Worm (Caenorhabditis elegans): ENCODE results near the gene best-14.

The best-14 gene

ce11 chrV:10568496-10568895 is 10.7 kb downstream of the best-14 start:
- TF ChIP-seq mab-5 (tag; optimal IDR thresholded peaks at IDR 0.05) (no peak), M03D4.4 (tag; optimal IDR thresholded peaks at IDR 0.05) (no peak), unc-62 (GFP tag; optimal IDR thresholded peaks at IDR 0.05) (no peak), elt-3 (tag; optimal IDR thresholded peaks at IDR 0.05) (no peak), tbx-8 (GFP tag; optimal IDR thresholded peaks at IDR 0.05) (no peak), bed-3 (GFP tag; optimal IDR thresholded peaks at IDR 0.05) (no peak), lin-13 (tag; optimal IDR thresholded peaks at IDR 0.05) (no peak), pha-4 (tag; optimal IDR thresholded peaks at IDR 0.05) (no peak), mls-2 (tag; optimal IDR thresholded peaks at IDR 0.05) (no peak), ztf-11 (tag; optimal IDR thresholded peaks at IDR 0.05) (no peak), ceh-39 (tag; optimal IDR thresholded peaks at IDR 0.05) (no peak), nhr-76 (tag; optimal IDR thresholded peaks at IDR 0.05) (no peak), lin-32 (GFP tag; optimal IDR thresholded peaks at IDR 0.05) (no peak)

ce11 chrV:10571523-10571922 is 13.7 kb downstream of the best-14 start:
- TF ChIP-seq elt-3 (tag; optimal IDR thresholded peaks at IDR 0.05) (no peak), hlh-1 (tag; optimal IDR thresholded peaks at IDR 0.05) (no peak), pha-4 (tag; optimal IDR thresholded peaks at IDR 0.05) (no peak), nhr-2 (tag; optimal IDR thresholded peaks at IDR 0.05) (no peak), lsy-2 (tag; optimal IDR thresholded peaks at IDR 0.05) (no peak), lin-32 (GFP tag; optimal IDR thresholded peaks at IDR 0.05) (no peak), unc-39 (tag; optimal IDR thresholded peaks at IDR 0.05) (no peak), zip-8 (tag; optimal IDR thresholded peaks at IDR 0.05) (no peak), mab-5 (tag; optimal IDR thresholded peaks at IDR 0.05) (no peak), flh-1 (GFP tag; optimal IDR thresholded peaks at IDR 0.05) (no peak)

- TF ChIP-seq drap-1 (GFP tag; optimal IDR thresholded peaks at IDR 0.05) (no peak), snpc-4 (tag; optimal IDR thresholded peaks at IDR 0.05) (no peak)
Measured at ce11 chrV:10572614-10573013, 14.8 kb downstream of the best-14 start, which contains the start of gene del-6. Gene del-6 (plus strand): TSS chrV:10572914.

ce11 chrV:10574197-10574596 is 16.4 kb downstream of the best-14 start:
- no peak for TF ChIP-seq ceh-39 (tag; optimal IDR thresholded peaks at IDR 0.05)
- TF ChIP-seq snpc-4 (tag; optimal IDR thresholded peaks at IDR 0.05): no peak
- TF ChIP-seq mep-1 (tag; optimal IDR thresholded peaks at IDR 0.05): no peak
- TF ChIP-seq cnd-1 (tag; optimal IDR thresholded peaks at IDR 0.05): no peak
- no peak for TF ChIP-seq mab-5 (tag; optimal IDR thresholded peaks at IDR 0.05)
- no peak for TF ChIP-seq ham-2 (GFP tag; optimal IDR thresholded peaks at IDR 0.05)
- no peak for TF ChIP-seq ceh-43 (GFP tag; optimal IDR thresholded peaks at IDR 0.05)
- no peak for TF ChIP-seq lin-32 (GFP tag; optimal IDR thresholded peaks at IDR 0.05)
- no peak for TF ChIP-seq lsy-2 (tag; optimal IDR thresholded peaks at IDR 0.05)

ce11 chrV:10576319-10576718 is 18.5 kb downstream of the best-14 start, which contains the start of gene vps-54:
Gene vps-54 (minus strand): TSS chrV:10576419.
- no peak for TF ChIP-seq lin-32 (GFP tag; optimal IDR thresholded peaks at IDR 0.05)
- TF ChIP-seq ceh-43 (GFP tag; optimal IDR thresholded peaks at IDR 0.05): no peak
- no peak for TF ChIP-seq nhr-76 (tag; optimal IDR thresholded peaks at IDR 0.05)
- TF ChIP-seq sem-2 (GFP tag; optimal IDR thresholded peaks at IDR 0.05): no peak
- TF ChIP-seq ces-1 (GFP tag; optimal IDR thresholded peaks at IDR 0.05): no peak
- no peak for TF ChIP-seq mab-5 (tag; optimal IDR thresholded peaks at IDR 0.05)
- TF ChIP-seq ceh-39 (tag; optimal IDR thresholded peaks at IDR 0.05): no peak
- TF ChIP-seq elt-3 (tag; optimal IDR thresholded peaks at IDR 0.05): no peak
- no peak for TF ChIP-seq snpc-4 (tag; optimal IDR thresholded peaks at IDR 0.05)
- no peak for TF ChIP-seq flh-1 (GFP tag; optimal IDR thresholded peaks at IDR 0.05)
- TF ChIP-seq elt-1 (tag; optimal IDR thresholded peaks at IDR 0.05; ENCODE audit: borderline replicate concordance, insufficient read depth): no peak
- no peak for TF ChIP-seq nhr-237 (tag; optimal IDR thresholded peaks at IDR 0.05)
- no peak for TF ChIP-seq nhr-28 (tag; optimal IDR thresholded peaks at IDR 0.05)
- no peak for TF ChIP-seq unc-39 (tag; optimal IDR thresholded peaks at IDR 0.05)
- TF ChIP-seq unc-120 (tag; optimal IDR thresholded peaks at IDR 0.05; ENCODE audit: poor library complexity, severe bottlenecking): no peak

ce11 chrV:10578226-10578625 is 20.4 kb downstream of the best-14 start, which contains the start of gene mics-1:
Gene mics-1 (minus strand): TSS chrV:10578326.
- TF ChIP-seq elt-1 (tag; optimal IDR thresholded peaks at IDR 0.05; ENCODE audit: borderline replicate concordance, insufficient read depth) (no peak), lin-13 (tag; optimal IDR thresholded peaks at IDR 0.05) (no peak), mab-5 (tag; optimal IDR thresholded peaks at IDR 0.05) (no peak), unc-120 (tag; optimal IDR thresholded peaks at IDR 0.05; ENCODE audit: poor library complexity, severe bottlenecking) (no peak), ceh-83 (GFP tag; optimal IDR thresholded peaks at IDR 0.05) (no peak), zip-8 (tag; optimal IDR thresholded peaks at IDR 0.05) (no peak), unc-39 (tag; optimal IDR thresholded peaks at IDR 0.05) (no peak), M03D4.4 (tag; optimal IDR thresholded peaks at IDR 0.05) (no peak), sem-2 (GFP tag; optimal IDR thresholded peaks at IDR 0.05) (no peak)
